Worm (Caenorhabditis elegans) whole organism, L4/young adult: ENCODE measurements around the gene Y73B3A.20.
"Not testable (repeated sequence)": the region's sequence is repeated elsewhere in the genome, so short reads cannot be mapped to it uniquely, and the experiment has no call there.

Experiments used
- W03F9.2 ChIP-seq: fragments of 150-350 bp; optimal IDR thresholded peaks from 2 replicates; lab custom pipeline; 2014; ENCODE audit warnings: missing biosample characterization, missing genetic modification characterization
- dao-5 ChIP-seq: sonication (generic microtip); optimal IDR thresholded peaks from 2 replicates; lab custom pipeline; 2016; ENCODE audit warnings: missing genotype, missing genetic modification characterization, moderate library complexity, missing compliant biosample characterization
- him-1 ChIP-seq: sonication (generic microtip); optimal IDR thresholded peaks from 2 replicates; lab custom pipeline; 2016; ENCODE audit warnings: missing genotype, missing genetic modification reagents, missing genetic modification characterization, missing compliant biosample characterization

Gene Y73B3A.20

ce11 chrX:47484-47883 is at the start of gene Y73B3A.20:
TSS of gene Y73B3A.20 (plus strand) at chrX:47690.
- not testable (repeated sequence) for TF ChIP-seq him-1 (tag; lab: Kevin White, UChicago); W03F9.2; dao-5 (tag; lab: Kevin White, UChicago)

- TF ChIP-seq him-1 (tag; lab: Kevin White, UChicago) (no peak), dao-5 (tag; lab: Kevin White, UChicago) (no peak), W03F9.2 (no peak)
These were observed 37.3 kb upstream of the Y73B3A.20 start for ce11 chrX:10192-10591.

DNA sequence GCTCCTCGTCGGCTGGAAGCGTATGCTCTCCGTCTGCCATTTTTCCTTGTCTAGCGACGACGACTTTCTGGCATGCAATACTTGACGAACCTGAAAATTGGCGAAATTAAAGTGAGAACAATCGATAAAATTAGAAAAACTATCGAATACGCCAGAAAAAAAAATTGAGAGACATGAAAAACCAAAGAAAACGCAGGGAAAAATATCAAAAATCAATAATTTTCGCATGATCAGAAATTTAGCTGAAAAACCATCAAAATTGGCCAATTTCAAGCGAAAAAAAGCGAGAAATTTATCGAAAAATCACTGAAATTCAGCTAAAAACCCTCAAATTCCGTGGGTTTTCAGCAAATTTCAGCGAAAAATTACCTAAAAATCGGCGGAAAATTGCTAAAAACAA is 657 bp upstream of the Y73B3A.20 start, which contains the start of gene Y73B3A.1:
TSS of gene Y73B3A.1 (minus strand) at position 101 of the 400 bp plus-strand sequence.
- TF ChIP-seq him-1 (tag; lab: Kevin White, UChicago); W03F9.2; dao-5 (tag; lab: Kevin White, UChicago): not testable (repeated sequence)

DNA sequence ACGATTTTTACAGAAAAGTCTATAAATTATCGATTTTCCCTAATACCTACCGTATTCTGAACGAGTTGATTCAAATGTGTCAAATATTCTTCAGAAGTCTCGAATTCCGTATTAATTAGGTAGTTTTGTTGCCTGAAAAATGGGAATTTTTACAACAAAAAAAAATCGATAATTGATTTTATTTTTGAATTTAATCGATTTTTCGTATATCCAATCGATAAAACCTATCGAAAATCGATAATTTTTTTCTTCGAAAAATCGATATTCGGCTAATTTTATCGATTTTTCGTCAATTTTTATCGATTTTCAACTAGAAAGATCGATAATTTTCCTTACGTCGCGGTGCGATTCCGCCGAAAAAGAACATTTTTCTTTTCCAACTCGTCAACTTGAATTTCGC is 37.1 kb downstream of the Y73B3A.20 start:
- TF ChIP-seq him-1 (tag; lab: Kevin White, UChicago) (no peak), dao-5 (tag; lab: Kevin White, UChicago) (no peak), W03F9.2 (no peak)

ce11 chrX:88905-89304 is 41.4 kb downstream of the Y73B3A.20 start:
- no peak for TF ChIP-seq him-1 (tag; lab: Kevin White, UChicago)
- TF ChIP-seq W03F9.2: no peak
- no peak for TF ChIP-seq dao-5 (tag; lab: Kevin White, UChicago)

ce11 chrX:104737-105136 is 57.2 kb downstream of the Y73B3A.20 start, which contains the start of gene Y73B3A.4:
TSS of gene Y73B3A.4 (minus strand) at chrX:104777.
- not testable (repeated sequence) for TF ChIP-seq W03F9.2; dao-5 (tag; lab: Kevin White, UChicago); him-1 (tag; lab: Kevin White, UChicago)
